Worm (Caenorhabditis elegans) whole organism, midembryonic: ENCODE data around the gene tbc-9.

Experiments used
- flt-1 ChIP-seq: fragments of 200-800 bp; sonication (Bioruptor generic); IDR thresholded peaks from 2 replicates; pipeline ENCODE4 v1.3.6; 2022; ENCODE audit warnings: missing genetic modification characterization, missing compliant biosample characterization
- klf-2 ChIP-seq: fragments of 200-800 bp; sonication (Bioruptor generic); conservative IDR thresholded peaks from 2 replicates; pipeline ENCODE4 v1.3.6; 2022; ENCODE audit warnings: missing genetic modification reagents, missing genetic modification characterization, missing compliant biosample characterization
- med-1 ChIP-seq: sonication (generic microtip); optimal IDR thresholded peaks from 2 replicates; lab custom pipeline; 2017; ENCODE audit warnings: missing genetic modification characterization, mild to moderate bottlenecking, missing compliant biosample characterization, antibody characterized with exemption, missing genetic modification reagents; ENCODE audit not compliant: insufficient read depth
- ref-1 ChIP-seq: fragments of 200-800 bp; sonication (Bioruptor generic); conservative IDR thresholded peaks from 2 replicates; pipeline ENCODE4 v1.3.6; 2022; ENCODE audit warnings: missing genetic modification reagents, missing genetic modification characterization, missing compliant biosample characterization
- tab-1 ChIP-seq: fragments of 200-800 bp; sonication (Bioruptor generic); IDR thresholded peaks from 2 replicates; pipeline ENCODE4 v1.3.6; 2022; ENCODE audit warnings: missing genetic modification characterization, missing compliant biosample characterization
- ztf-23 ChIP-seq: fragments of 200-800 bp; sonication (Bioruptor generic); IDR thresholded peaks from 2 replicates; pipeline ENCODE4 v1.3.6; 2022; ENCODE audit warnings: missing genetic modification reagents, missing genetic modification characterization, missing compliant biosample characterization

DNA sequence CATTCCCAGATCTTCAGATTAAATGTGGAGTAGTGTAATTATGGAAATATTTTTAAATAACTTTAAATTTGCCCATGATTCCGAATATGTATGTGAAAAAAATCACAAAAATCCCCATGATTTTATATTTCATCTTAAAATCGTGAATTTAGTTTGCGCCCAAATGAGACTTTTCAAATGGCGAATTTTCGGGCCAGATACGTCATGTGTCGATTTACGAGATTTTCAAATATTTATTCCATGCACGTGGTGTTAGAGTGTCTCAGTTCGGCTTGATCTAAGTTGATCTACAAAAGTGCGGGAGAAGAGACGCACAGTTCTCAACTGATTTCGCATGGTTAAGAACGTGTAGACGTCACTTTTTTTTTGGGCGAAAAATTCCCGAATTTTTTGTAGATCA lies 20.2 kb downstream of the tbc-9 start, which contains the start of gene Y38H8A.1:
- TF ChIP-seq ref-1 (no peak), ztf-23 (no peak), flt-1 (no peak), klf-2 (GFP tag; lab: Robert Waterston, UW) (no peak), tab-1 (GFP tag; lab: Robert Waterston, UW) (no peak), med-1 (GFP tag; lab: Kevin White, UChicago) (no peak)
